Fruit fly (Drosophila melanogaster): ENCODE measurements around the gene wts.

The wts gene

DNA sequence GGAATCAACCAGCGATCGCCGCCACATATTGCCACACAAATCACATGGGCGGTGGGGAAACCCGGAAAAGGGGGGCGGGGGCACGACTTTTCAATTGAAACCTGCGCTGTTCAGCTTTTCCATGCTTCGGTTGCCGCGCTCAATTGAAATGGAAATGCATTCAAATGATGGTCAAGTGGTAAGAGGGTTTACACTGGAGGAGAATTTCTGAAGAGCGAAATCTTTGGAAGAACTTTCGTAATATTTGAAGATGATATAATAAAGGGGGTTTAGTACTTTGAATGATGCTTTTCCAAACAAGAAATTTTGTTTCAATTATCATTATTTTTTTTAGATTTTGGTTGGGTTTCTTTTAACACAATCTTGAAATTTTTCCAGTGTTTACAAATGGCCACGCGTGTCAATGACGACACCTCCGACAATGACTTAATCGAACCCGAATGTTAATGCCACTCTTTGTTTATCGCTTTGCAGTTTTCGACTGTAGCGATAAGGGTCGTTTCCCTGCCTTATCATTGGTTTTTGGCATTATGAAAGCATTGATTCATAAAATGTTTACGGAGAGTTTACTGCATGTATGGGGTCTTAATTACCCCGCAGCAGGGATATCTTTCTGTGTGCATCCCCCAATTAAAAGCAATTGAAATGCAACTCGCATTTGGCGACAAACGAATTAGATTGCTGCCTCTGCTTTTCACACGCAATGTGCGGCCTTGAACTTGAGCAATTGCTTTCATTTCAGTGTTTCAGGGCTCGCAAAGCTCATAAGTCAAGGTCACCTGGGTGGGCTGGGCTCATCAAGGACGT lies 6.2 kb upstream of the wts start (continued):
- TF ChIP-seq Blimp-1 (GFP tag; optimal IDR thresholded peaks at IDR 0.05) (peak; percentile 71), az2 (GFP tag; optimal IDR thresholded peaks at IDR 0.05) (peak; percentile 54), CG16813 (GFP tag; IDR thresholded peaks at IDR 0.05; ENCODE audit: partially characterized antibody) (no peak), pan (optimal IDR thresholded peaks at IDR 0.05) (no peak), pan (GFP tag; optimal IDR thresholded peaks at IDR 0.05 in 1 of 2, IDR thresholded peaks at IDR 0.05 in 1 of 2) (peak in 1 of 2 experiments; percentile 10), mam (GFP tag; optimal IDR thresholded peaks at IDR 0.05) (peak; percentile 45), wdn (GFP tag; IDR thresholded peaks at IDR 0.05) (no peak), Atf3 (GFP tag; optimal IDR thresholded peaks at IDR 0.05) (peak; percentile 20), Atf6 (GFP tag; IDR thresholded peaks at IDR 0.05) (peak; percentile 50; the same call in 1 of the 2 replicates), crol (GFP tag; IDR thresholded peaks at IDR 0.05) (peak; percentile 59), chif (GFP tag; optimal IDR thresholded peaks at IDR 0.05) (peak in 1 of 2 experiments; percentile 19), CG2678 (tag; optimal IDR thresholded peaks at IDR 0.05) (peak; percentile 52), prd (optimal IDR thresholded peaks at IDR 0.05) (no peak), prd (GFP tag; IDR thresholded peaks at IDR 0.05) (0 out of 3 replicates have a peak, but pooled peaks have one; percentile 16), CG8290 (GFP tag; optimal IDR thresholded peaks at IDR 0.05) (no peak), CG8290 (tag; optimal IDR thresholded peaks at IDR 0.05) (peak in 1 of 2 experiments; percentile 33), CG10462 (GFP tag; optimal IDR thresholded peaks at IDR 0.05) (peak; percentile 18), Dbx (GFP tag; IDR thresholded peaks at IDR 0.05) (0 out of 3 replicates have a peak, but pooled peaks have one; percentile 15), CG10321 (GFP tag; IDR thresholded peaks at IDR 0.05) (no peak), dmrt99B (tag; optimal IDR thresholded peaks at IDR 0.05) (peak; percentile 69), CG17385 (GFP tag; optimal IDR thresholded peaks at IDR 0.05) (peak; percentile 52), Hr3 (GFP tag; optimal IDR thresholded peaks at IDR 0.05) (peak; percentile 37), CG17568 (GFP tag; optimal IDR thresholded peaks at IDR 0.05) (peak; percentile 6), CG32767 (GFP tag; IDR thresholded peaks at IDR 0.05) (0 out of 2 replicates have a peak, but pooled peaks have one; percentile 28), Pdp1 (GFP tag; optimal IDR thresholded peaks at IDR 0.05) (peak in 1 of 2 experiments; percentile 68), Rfx (GFP tag; IDR thresholded peaks at IDR 0.05) (0 out of 2 replicates have a peak, but pooled peaks have one; percentile 9), Drgx (GFP tag; IDR thresholded peaks at IDR 0.05) (no peak), Aef1 (GFP tag; IDR thresholded peaks at IDR 0.05) (peak; percentile 37; the same call in 2 of the 3 replicates), CG2712 (tag; optimal IDR thresholded peaks at IDR 0.05) (peak; percentile 35), CG3726 (GFP tag; IDR thresholded peaks at IDR 0.05) (no peak), PHDP (tag; optimal IDR thresholded peaks at IDR 0.05) (peak; percentile 47), sisA (GFP tag; IDR thresholded peaks at IDR 0.05) (peak; percentile 47; the same call in 1 of the 2 replicates), bsh (GFP tag; optimal IDR thresholded peaks at IDR 0.05) (peak in 1 of 2 experiments; percentile 67), CG1529 (GFP tag; optimal IDR thresholded peaks at IDR 0.05) (no peak), CG15601 (tag; optimal IDR thresholded peaks at IDR 0.05) (peak; percentile 99), CG9932 (GFP tag; IDR thresholded peaks at IDR 0.05) (peak; percentile 24; the same call in 1 of the 2 replicates), phol (tag; optimal IDR thresholded peaks at IDR 0.05) (peak; percentile 52), sens (GFP tag) (peak; percentile 91), lola (GFP tag; optimal IDR thresholded peaks at IDR 0.05) (peak in 1 of 3 experiments; percentile 14), chinmo (GFP tag; IDR thresholded peaks at IDR 0.05; ENCODE audit: partially characterized antibody) (0 out of 4 replicates have a peak, but pooled peaks have one; percentile 36), CG13424 (tag; optimal IDR thresholded peaks at IDR 0.05) (peak; percentile 51), Oli (tag; optimal IDR thresholded peaks at IDR 0.05) (peak; percentile 64), unpg (GFP tag; optimal IDR thresholded peaks at IDR 0.05) (peak; percentile 59), gce (GFP tag; IDR thresholded peaks at IDR 0.05) (no peak), CG12071 (GFP tag; optimal IDR thresholded peaks at IDR 0.05) (no peak), sd (tag; optimal IDR thresholded peaks at IDR 0.05) (peak; percentile 50), E2f2 (GFP tag; IDR thresholded peaks at IDR 0.05) (0 out of 2 replicates have a peak, but pooled peaks have one; percentile 28), CG4820 (GFP tag; optimal IDR thresholded peaks at IDR 0.05) (peak; percentile 43)

Data from whole organism, embryonic.